Fruit fly (Drosophila melanogaster) whole organism, prepupa: Measurements from ENCODE around the gene RecQ5.

ENCODE experiments used
- CG10669 ChIP-seq: fragments of 200-800 bp; sonication (Bioruptor generic); optimal IDR thresholded peaks from 3 replicates; lab custom pipeline; 2018; ENCODE audit warnings: missing biosample characterization, mild to moderate bottlenecking, missing genetic modification characterization, moderate library complexity
- CG11762 ChIP-seq: fragments of 200-800 bp; sonication (Bioruptor generic); optimal IDR thresholded peaks from 3 replicates; lab custom pipeline; 2016; ENCODE audit warnings: missing biosample characterization, missing genetic modification characterization; ENCODE audit not compliant: insufficient read depth
- CG11902 ChIP-seq: fragments of 200-800 bp; sonication (Bioruptor generic); optimal IDR thresholded peaks from 3 replicates; lab custom pipeline; 2016; ENCODE audit warnings: missing biosample characterization, missing genetic modification characterization
- CG15336 ChIP-seq: fragments of 200-800 bp; sonication (Bioruptor generic); IDR thresholded peaks from 2 replicates; pipeline ENCODE4 v1.3.6; 2022; ENCODE audit warnings: missing biosample characterization, missing genetic modification characterization
- CG1621 ChIP-seq: fragments of 200-800 bp; sonication (Bioruptor generic); optimal IDR thresholded peaks from 3 replicates; lab custom pipeline; 2018; ENCODE audit warnings: missing biosample characterization, mild to moderate bottlenecking, missing genetic modification characterization
- CG16779 ChIP-seq: fragments of 200-800 bp; sonication (Bioruptor generic); optimal IDR thresholded peaks from 3 replicates; lab custom pipeline; 2017; ENCODE audit warnings: missing biosample characterization, mild to moderate bottlenecking, missing genetic modification characterization
- CG3032 ChIP-seq: fragments of 200-800 bp; optimal IDR thresholded peaks from 2 replicates; lab custom pipeline; 2019; ENCODE audit warnings: missing biosample characterization, mild to moderate bottlenecking, missing genetic modification characterization, moderate library complexity
- CG31627 ChIP-seq: fragments of 200-800 bp; sonication (Bioruptor generic); optimal IDR thresholded peaks from 3 replicates; lab custom pipeline; 2016; ENCODE audit warnings: missing biosample characterization, missing genetic modification characterization
- CG32006 ChIP-seq: fragments of 200-800 bp; sonication (Bioruptor generic); optimal IDR thresholded peaks from 3 replicates; lab custom pipeline; 2017; ENCODE audit warnings: missing biosample characterization, mild to moderate bottlenecking, missing genetic modification characterization
- CG34406 ChIP-seq: fragments of 200-800 bp; sonication (Bioruptor generic); optimal IDR thresholded peaks from 3 replicates; lab custom pipeline; 2016; ENCODE audit warnings: missing biosample characterization, missing genetic modification characterization
- CG3919 ChIP-seq: fragments of 200-800 bp; sonication (Bioruptor generic); optimal IDR thresholded peaks from 3 replicates; lab custom pipeline; 2016; ENCODE audit warnings: missing biosample characterization, missing genetic modification characterization
- CG4318 ChIP-seq: fragments of 200-800 bp; sonication (Bioruptor generic); optimal IDR thresholded peaks from 3 replicates; lab custom pipeline; 2017; ENCODE audit warnings: missing biosample characterization, mild to moderate bottlenecking, missing genetic modification characterization
- CG6163 ChIP-seq: fragments of 200-800 bp; sonication (Bioruptor generic); IDR thresholded peaks from 3 replicates; pipeline ENCODE4 v1.3.6; 2022; ENCODE audit warnings: missing biosample characterization, missing genetic modification characterization
- CG6276 ChIP-seq: fragments of 200-800 bp; sonication (Bioruptor generic); optimal IDR thresholded peaks from 2 replicates; lab custom pipeline; 2017; ENCODE audit warnings: missing biosample characterization, mild to moderate bottlenecking, missing genetic modification characterization
- CG6792 ChIP-seq: fragments of 200-800 bp; sonication (Bioruptor generic); optimal IDR thresholded peaks from 3 replicates; lab custom pipeline; 2016; ENCODE audit warnings: missing biosample characterization, missing genetic modification characterization
- CG6854 ChIP-seq: fragments of 200-800 bp; sonication (Bioruptor generic); optimal IDR thresholded peaks from 2 replicates; lab custom pipeline; 2017; ENCODE audit warnings: missing biosample characterization, mild to moderate bottlenecking, missing genetic modification characterization
- CG7368 ChIP-seq: fragments of 200-800 bp; sonication (Bioruptor generic); optimal IDR thresholded peaks from 3 replicates; lab custom pipeline; 2016; ENCODE audit warnings: missing biosample characterization, missing genetic modification characterization
- CG8119 ChIP-seq: fragments of 200-800 bp; sonication (Bioruptor generic); IDR thresholded peaks from 3 replicates; pipeline ENCODE4 v1.3.6; 2022; ENCODE audit warnings: missing biosample characterization, missing genetic modification characterization
- CG8319 ChIP-seq: fragments of 200-800 bp; sonication (Bioruptor generic); optimal IDR thresholded peaks from 3 replicates; lab custom pipeline; 2016; ENCODE audit warnings: missing biosample characterization, missing genetic modification characterization
- CG9139 ChIP-seq: fragments of 200-800 bp; sonication (Bioruptor generic); optimal IDR thresholded peaks from 3 replicates; lab custom pipeline; 2017; ENCODE audit warnings: missing biosample characterization, mild to moderate bottlenecking, missing genetic modification characterization
- Eip75B ChIP-seq: fragments of 200-800 bp; sonication (Bioruptor generic); optimal IDR thresholded peaks from 3 replicates; lab custom pipeline; 2016; ENCODE audit warnings: missing biosample characterization, missing genetic modification characterization
- Eip93F ChIP-seq: fragments of 200-800 bp; sonication (Bioruptor generic); optimal IDR thresholded peaks from 2 replicates; lab custom pipeline; 2016; ENCODE audit warnings: missing biosample characterization, mild to moderate bottlenecking, missing genetic modification characterization
- Ets21C ChIP-seq: fragments of 200-800 bp; sonication (Bioruptor generic); optimal IDR thresholded peaks from 3 replicates; lab custom pipeline; 2016; ENCODE audit warnings: missing biosample characterization, missing genetic modification characterization
- Ets96B ChIP-seq: fragments of 200-800 bp; optimal IDR thresholded peaks from 2 replicates; lab custom pipeline; 2019; ENCODE audit warnings: missing biosample characterization, mild to moderate bottlenecking, missing genetic modification characterization, moderate library complexity
- Gug ChIP-seq: fragments of 200-800 bp; sonication (Bioruptor generic); IDR thresholded peaks from 2 replicates; pipeline ENCODE4 v1.3.6; 2022; ENCODE audit warnings: missing biosample characterization, missing genetic modification characterization
- Hr38 ChIP-seq: sonication (Bioruptor generic); optimal IDR thresholded peaks from 2 replicates; lab custom pipeline; 2016; ENCODE audit warnings: missing biosample characterization, missing genetic modification characterization
- Hr39 ChIP-seq: fragments of 200-800 bp; sonication (Bioruptor generic); optimal IDR thresholded peaks from 2 replicates; lab custom pipeline; 2016; ENCODE audit warnings: missing biosample characterization, missing genetic modification characterization
- Hr4 ChIP-seq: fragments of 200-800 bp; sonication (Bioruptor generic); optimal IDR thresholded peaks from 3 replicates; lab custom pipeline; 2016; ENCODE audit warnings: missing biosample characterization, missing genetic modification characterization
- Lpt ChIP-seq: fragments of 200-800 bp; sonication (Bioruptor generic); optimal IDR thresholded peaks from 3 replicates; lab custom pipeline; 2016; ENCODE audit warnings: missing biosample characterization, missing genetic modification characterization
- OdsH ChIP-seq: fragments of 200-800 bp; sonication (Bioruptor generic); optimal IDR thresholded peaks from 3 replicates; lab custom pipeline; 2016; ENCODE audit warnings: missing biosample characterization, missing genetic modification characterization
- Smox ChIP-seq: fragments of 200-800 bp; sonication (Bioruptor generic); optimal IDR thresholded peaks from 3 replicates; lab custom pipeline; 2016; ENCODE audit warnings: missing biosample characterization, missing genetic modification characterization
- Sox102F ChIP-seq: fragments of 200-800 bp; sonication (Bioruptor generic); optimal IDR thresholded peaks from 2 replicates; lab custom pipeline; 2016; ENCODE audit warnings: missing biosample characterization, mild to moderate bottlenecking, missing genetic modification characterization
- Sox14 ChIP-seq: fragments of 200-800 bp; sonication (Bioruptor generic); optimal IDR thresholded peaks from 3 replicates; lab custom pipeline; 2016; ENCODE audit warnings: missing biosample characterization, missing genetic modification characterization
- achi ChIP-seq: fragments of 200-800 bp; sonication (Bioruptor generic); optimal IDR thresholded peaks from 3 replicates; lab custom pipeline; 2016; ENCODE audit warnings: missing biosample characterization, missing genetic modification characterization
- cyc ChIP-seq: fragments of 200-800 bp; sonication (Bioruptor generic); optimal IDR thresholded peaks from 3 replicates; lab custom pipeline; 2016; ENCODE audit warnings: missing biosample characterization, missing genetic modification characterization
- dac ChIP-seq: fragments of 200-800 bp; sonication (Bioruptor generic); optimal IDR thresholded peaks from 2 replicates; lab custom pipeline; 2017; ENCODE audit warnings: missing biosample characterization, mild to moderate bottlenecking, missing genetic modification characterization
- dsx ChIP-seq: fragments of 200-800 bp; optimal IDR thresholded peaks from 3 replicates; lab custom pipeline; 2019; ENCODE audit warnings: missing biosample characterization, mild to moderate bottlenecking, missing genetic modification characterization, moderate library complexity; ENCODE audit not compliant: poor library complexity, severe bottlenecking
- eg ChIP-seq: fragments of 200-800 bp; sonication (Bioruptor generic); IDR thresholded peaks from 3 replicates; pipeline ENCODE4 v1.3.6; 2022; ENCODE audit warnings: missing biosample characterization, missing genetic modification characterization
- esn ChIP-seq: fragments of 200-800 bp; sonication (Bioruptor generic); optimal IDR thresholded peaks from 2 replicates; lab custom pipeline; 2016; ENCODE audit warnings: missing biosample characterization, mild to moderate bottlenecking, missing genetic modification characterization, moderate library complexity
- fd59A ChIP-seq: fragments of 200-800 bp; sonication (Bioruptor generic); optimal IDR thresholded peaks from 2 replicates; lab custom pipeline; 2017; ENCODE audit warnings: missing biosample characterization, mild to moderate bottlenecking, missing genetic modification characterization, missing genetic modification reagents
- fd85E ChIP-seq: fragments of 200-800 bp; sonication (Bioruptor generic); optimal IDR thresholded peaks from 3 replicates; lab custom pipeline; 2016; ENCODE audit warnings: missing biosample characterization, missing genetic modification characterization
- fkh ChIP-seq: fragments of 200-800 bp; sonication (Bioruptor generic); optimal IDR thresholded peaks from 3 replicates; lab custom pipeline; 2017; ENCODE audit warnings: missing biosample characterization, mild to moderate bottlenecking, missing genetic modification characterization, moderate library complexity
- lz ChIP-seq: fragments of 200-800 bp; sonication (Bioruptor generic); optimal IDR thresholded peaks from 3 replicates; lab custom pipeline; 2016; ENCODE audit warnings: missing biosample characterization, missing genetic modification characterization
- net ChIP-seq: fragments of 200-800 bp; sonication (Bioruptor generic); optimal IDR thresholded peaks from 3 replicates; lab custom pipeline; 2016; ENCODE audit warnings: missing biosample characterization, missing genetic modification characterization
- pdm3 ChIP-seq: fragments of 200-800 bp; sonication (Bioruptor generic); optimal IDR thresholded peaks from 3 replicates; lab custom pipeline; 2016; ENCODE audit warnings: missing biosample characterization, missing genetic modification characterization
- salr ChIP-seq, 2 experiments: fragments of 200-800 bp; sonication (Bioruptor generic); optimal IDR thresholded peaks; 3 replicates each; lab custom pipeline; 2016 to 2018; ENCODE audit warnings: missing biosample characterization in 2 of 2, missing genetic modification characterization in 2 of 2, mild to moderate bottlenecking in 1 of 2
- spab ChIP-seq: fragments of 200-800 bp; sonication (Bioruptor generic); optimal IDR thresholded peaks from 2 replicates; lab custom pipeline; 2017; ENCODE audit warnings: missing biosample characterization, mild to moderate bottlenecking, missing genetic modification characterization, missing genetic modification reagents
- ss ChIP-seq, 2 experiments: fragments of 200-800 bp; sonication (Bioruptor generic); optimal IDR thresholded peaks; 2 replicates in 1 of 2; 3 replicates in 1 of 2; lab custom pipeline; 2017 to 2018; ENCODE audit warnings: mild to moderate bottlenecking in 2 of 2, missing biosample characterization in 2 of 2, missing genetic modification characterization in 2 of 2, moderate library complexity in 1 of 2
- svp ChIP-seq: fragments of 200-800 bp; sonication (Bioruptor generic); peaks from one replicate; lab custom pipeline; 2016; ENCODE audit warnings: missing biosample characterization, missing genetic modification characterization
- topi ChIP-seq: fragments of 200-800 bp; sonication (Bioruptor generic); optimal IDR thresholded peaks from 3 replicates; lab custom pipeline; 2016; ENCODE audit warnings: missing biosample characterization, missing genetic modification characterization
- vri ChIP-seq: fragments of 200-800 bp; sonication (Bioruptor generic); optimal IDR thresholded peaks from 3 replicates; lab custom pipeline; 2016; ENCODE audit warnings: missing biosample characterization, mild to moderate bottlenecking, missing genetic modification characterization

The RecQ5 gene

DNA sequence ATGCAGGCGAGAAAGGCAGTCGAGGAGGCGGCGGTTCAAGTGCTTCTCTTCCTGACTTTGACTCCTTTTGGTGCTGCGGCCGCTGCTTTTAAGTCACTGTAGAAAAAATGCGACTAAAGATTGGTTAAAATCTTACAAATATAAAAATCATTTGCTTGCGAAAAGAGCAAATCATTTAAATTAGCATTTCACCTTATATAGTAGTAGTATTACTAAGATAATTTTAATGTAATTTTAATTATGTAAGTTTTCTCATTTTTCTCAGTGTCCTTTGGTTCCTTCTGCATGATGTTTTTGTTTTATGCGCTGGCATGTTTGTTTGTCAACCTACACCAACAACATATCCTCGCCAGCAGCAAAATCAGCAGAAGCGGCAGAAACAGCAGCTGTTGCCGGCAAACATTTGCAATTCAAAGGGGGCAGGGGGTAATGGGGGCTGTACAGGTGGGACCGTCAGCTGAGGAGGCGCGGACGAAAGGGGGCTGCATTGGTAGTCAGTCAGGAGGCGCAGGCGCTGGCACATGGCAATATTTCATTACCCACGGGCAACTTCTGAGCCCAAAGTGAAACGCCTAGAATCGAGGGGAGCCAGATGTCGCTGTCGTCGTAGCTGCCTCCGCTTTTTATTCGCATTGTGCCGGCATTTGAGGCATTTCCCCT lies 15.5 kb upstream of the RecQ5 start:
- TF ChIP-seq Ets96B (tag; lab: Kevin White, UChicago) (peak; percentile 86), Eip75B (peak; percentile 53), CG34406 (GFP tag; lab: Kevin White, UChicago) (peak; percentile 57), Hr39 (GFP tag; lab: Kevin White, UChicago) (peak; percentile 38), CG1621 (peak; percentile 57), salr (GFP tag; optimal IDR thresholded peaks at IDR 0.05; lab: Kevin White, UChicago) (peak in 1 of 2 experiments; percentile 59), CG31627 (GFP tag; lab: Kevin White, UChicago) (peak; percentile 37), pdm3 (GFP tag; lab: Kevin White, UChicago) (peak; percentile 49), CG3032 (tag; lab: Kevin White, UChicago) (peak; percentile 90), CG32006 (GFP tag; lab: Kevin White, UChicago) (peak; percentile 65), fd59A (GFP tag; lab: Kevin White, UChicago) (peak; percentile 65), svp (peak; percentile 84), Smox (GFP tag; lab: Kevin White, UChicago) (peak; percentile 67), CG15336 (GFP tag; lab: Robert Waterston, UW) (peak; percentile 83), CG4318 (GFP tag; lab: Kevin White, UChicago) (peak; percentile 43), Gug (peak; percentile 64), Eip93F (GFP tag; lab: Kevin White, UChicago) (peak; percentile 48), cyc (peak; percentile 53), Lpt (GFP tag; lab: Kevin White, UChicago) (peak; percentile 57), achi (GFP tag; lab: Kevin White, UChicago) (peak; percentile 79), net (GFP tag; lab: Kevin White, UChicago) (peak; percentile 60), lz (peak; percentile 60), CG8119 (GFP tag; lab: Robert Waterston, UW) (peak; percentile 83), Hr38 (GFP tag; lab: Kevin White, UChicago) (no peak), CG16779 (peak; percentile 43), CG3919 (peak; percentile 73), Ets21C (peak; percentile 23), OdsH (peak; percentile 72), CG10669 (GFP tag; lab: Kevin White, UChicago) (peak; percentile 76), fd85E (GFP tag; lab: Kevin White, UChicago) (no peak), CG9139 (GFP tag; lab: Kevin White, UChicago) (peak; percentile 41), CG6792 (peak; percentile 75), Hr4 (GFP tag; lab: Kevin White, UChicago) (peak; percentile 43), CG6854 (no peak), Sox14 (GFP tag; lab: Kevin White, UChicago) (peak; percentile 48), CG8319 (GFP tag; lab: Kevin White, UChicago) (no peak), esn (peak; percentile 77), vri (GFP tag; lab: Kevin White, UChicago) (peak; percentile 64), Sox102F (GFP tag; lab: Kevin White, UChicago) (peak; percentile 59), eg (GFP tag; lab: Robert Waterston, UW) (peak; percentile 57; the same call in 2 of the 3 replicates), spab (peak; percentile 42), dac (GFP tag; lab: Kevin White, UChicago) (no peak), CG6276 (GFP tag; lab: Kevin White, UChicago) (peak; percentile 23), CG6163 (GFP tag; lab: Robert Waterston, UW) (peak; percentile 83), CG11762 (GFP tag; lab: Kevin White, UChicago) (peak; percentile 9), CG11902 (GFP tag; lab: Kevin White, UChicago) (peak; percentile 23), fkh (GFP tag; lab: Kevin White, UChicago) (no peak), ss (GFP tag; optimal IDR thresholded peaks at IDR 0.05; lab: Kevin White, UChicago) (peak; percentile 77), CG7368 (peak; percentile 36), dsx (GFP tag; lab: Kevin White, UChicago) (peak; percentile 78), topi (GFP tag; lab: Kevin White, UChicago) (peak; percentile 71)
